Worm (Caenorhabditis elegans) whole organism, L4 larva: ENCODE results near the gene wdr-5.3.
A peak's percentile ranks its signal among the peaks of the same experiment; 100 is the strongest.

ENCODE experiments used
- ama-1 ChIP-seq: fragments of 150-350 bp; optimal IDR thresholded peaks from 2 replicates; lab custom pipeline; 2014; ENCODE audit warnings: inconsistent platforms, mixed read lengths
- ceh-28 ChIP-seq: fragments of 150-350 bp; optimal IDR thresholded peaks from 2 replicates; lab custom pipeline; 2014; ENCODE audit warnings: missing biosample characterization, missing genetic modification reagents, missing genetic modification characterization
- daf-19 ChIP-seq: fragments of 200-800 bp; sonication (Bioruptor generic); conservative IDR thresholded peaks from 2 replicates; pipeline ENCODE4 v1.3.6; 2022; ENCODE audit warnings: missing genetic modification characterization, missing compliant biosample characterization
- duxl-1 ChIP-seq: sonication (generic microtip); optimal IDR thresholded peaks from 2 replicates; lab custom pipeline; 2016; ENCODE audit warnings: mild to moderate bottlenecking, missing genetic modification characterization, moderate library complexity, missing compliant biosample characterization; ENCODE audit not compliant: poor library complexity
- hlh-11 ChIP-seq: fragments of 200-800 bp; sonication (Bioruptor generic); optimal IDR thresholded peaks from 2 replicates; lab custom pipeline; 2018; ENCODE audit warnings: mild to moderate bottlenecking, missing genetic modification characterization, missing compliant biosample characterization
- hlh-30 ChIP-seq: sonication (generic microtip); optimal IDR thresholded peaks from 2 replicates; lab custom pipeline; 2017; ENCODE audit warnings: antibody characterized with exemption, mild to moderate bottlenecking, missing genetic modification characterization, missing compliant biosample characterization; ENCODE audit not compliant: insufficient read depth
- mxl-3 ChIP-seq: fragments of 200-800 bp; sonication (Bioruptor generic); optimal IDR thresholded peaks from 2 replicates; lab custom pipeline; 2018; ENCODE audit warnings: mild to moderate bottlenecking, missing genetic modification characterization, missing compliant biosample characterization
- nhr-11 ChIP-seq: fragments of 150-350 bp; optimal IDR thresholded peaks from 2 replicates; lab custom pipeline; 2014; ENCODE audit warnings: missing biosample characterization, missing genetic modification characterization
- nhr-237 ChIP-seq: sonication (generic microtip); optimal IDR thresholded peaks from 2 replicates; lab custom pipeline; 2017; ENCODE audit warnings: missing biosample characterization, missing genetic modification characterization
- nhr-25 ChIP-seq: sonication (generic microtip); optimal IDR thresholded peaks from 2 replicates; lab custom pipeline; 2017; ENCODE audit warnings: missing genetic modification characterization, mild to moderate bottlenecking, missing compliant biosample characterization, antibody characterized with exemption, moderate library complexity, borderline replicate concordance; ENCODE audit not compliant: insufficient read depth
- php-3 ChIP-seq: fragments of 200-800 bp; sonication (Bioruptor generic); IDR thresholded peaks from 2 replicates; pipeline ENCODE4 v1.3.6; 2022; ENCODE audit warnings: missing genetic modification reagents, missing genetic modification characterization, missing compliant biosample characterization
- pqm-1 ChIP-seq: sonication (generic microtip); optimal IDR thresholded peaks from 2 replicates; lab custom pipeline; 2017; ENCODE audit warnings: missing biosample characterization, missing genetic modification characterization
- zip-11 ChIP-seq: fragments of 200-800 bp; sonication (Bioruptor generic); IDR thresholded peaks from 2 replicates; pipeline ENCODE4 v1.3.6; 2022; ENCODE audit warnings: missing genetic modification characterization, missing compliant biosample characterization
- ztf-11 ChIP-seq: fragments of 150-350 bp; optimal IDR thresholded peaks from 2 replicates; lab custom pipeline; 2014; ENCODE audit warnings: missing biosample characterization, missing genetic modification characterization

- TF ChIP-seq php-3 (GFP tag; lab: Robert Waterston, UW) (no peak), ama-1 (lab: Kevin White, UChicago) (no peak), ztf-11 (tag; lab: Kevin White, UChicago) (no peak), pqm-1 (no peak), hlh-11 (tag; lab: Kevin White, UChicago) (peak; percentile 42), ceh-28 (tag; lab: Kevin White, UChicago) (no peak), hlh-30 (tag; lab: Kevin White, UChicago) (no peak), mxl-3 (GFP tag; lab: Kevin White, UChicago) (peak; percentile 4), nhr-25 (no peak), zip-11 (GFP tag; lab: Robert Waterston, UW) (no peak), nhr-11 (tag; lab: Kevin White, UChicago) (no peak), nhr-237 (tag; lab: Kevin White, UChicago) (no peak), daf-19 (GFP tag; lab: Robert Waterston, UW) (no peak), duxl-1 (peak; percentile 18)
Measured at ce11 chrV:10736756-10737155, at the start of gene wdr-5.3, which contains the start of gene mre-11.
